Worm (Caenorhabditis elegans) whole organism, L4 larva: ENCODE data around the gene T01H3.3.

Experiments
- R02D3.7 ChIP-seq: fragments of 150-350 bp; sonication (generic microtip); optimal IDR thresholded peaks from 3 replicates; lab custom pipeline; 2014; ENCODE audit warnings: missing biosample characterization, missing genetic modification characterization
- Y105C5A.15 ChIP-seq: fragments of 200-800 bp; sonication (Bioruptor generic); IDR thresholded peaks from 2 replicates; pipeline ENCODE4 v1.3.6; 2022; ENCODE audit warnings: missing genetic modification characterization, missing compliant biosample characterization
- ZK546.5 ChIP-seq, 2 experiments: sonication (generic microtip); optimal IDR thresholded peaks; 2 replicates each; lab custom pipeline; 2017; ENCODE audit warnings: missing biosample characterization in 2 of 2, missing genetic modification characterization in 2 of 2
- ceh-82 ChIP-seq: sonication (generic microtip); optimal IDR thresholded peaks from 2 replicates; lab custom pipeline; 2017; ENCODE audit warnings: missing biosample characterization, missing genetic modification characterization
- daf-12 ChIP-seq: fragments of 150-350 bp; optimal IDR thresholded peaks from 2 replicates; lab custom pipeline; 2014; ENCODE audit warnings: missing biosample characterization, missing genetic modification reagents, missing genetic modification characterization
- lsy-2 ChIP-seq, 2 experiments: fragments of 150-350 bp in 1 of 2; sonication (generic microtip) in 1 of 2; optimal IDR thresholded peaks; 2 replicates each; lab custom pipeline; 2014 to 2017; ENCODE audit warnings: missing biosample characterization in 2 of 2, missing genetic modification characterization in 2 of 2
- nhr-28 ChIP-seq: fragments of 150-350 bp; optimal IDR thresholded peaks from 2 replicates; lab custom pipeline; 2014; ENCODE audit warnings: missing biosample characterization, missing genetic modification characterization

ce11 chrII:7850575-7850974 lies 23.1 kb downstream of the T01H3.3 start:
- TF ChIP-seq daf-12 (tag; lab: Kevin White, UChicago) (no peak), Y105C5A.15 (no peak), lsy-2 (tag; optimal IDR thresholded peaks at IDR 0.05; lab: Kevin White, UChicago) (peak in 1 of 2 experiments; percentile 1), R02D3.7 (tag; lab: Kevin White, UChicago) (no peak), ZK546.5 (tag; optimal IDR thresholded peaks at IDR 0.05; lab: Kevin White, UChicago) (no peak), ceh-82 (tag; lab: Kevin White, UChicago) (no peak), nhr-28 (tag; lab: Kevin White, UChicago) (no peak)
